Worm (Caenorhabditis elegans) whole organism, early embryonic: ENCODE data around the gene W02G9.3.

Experiments
- B0310.2 ChIP-seq: sonication (generic microtip); optimal IDR thresholded peaks from 2 replicates; lab custom pipeline; 2016; ENCODE audit warnings: mild to moderate bottlenecking, missing genetic modification characterization, missing compliant biosample characterization
- F13C5.2 ChIP-seq: sonication (generic microtip); optimal IDR thresholded peaks from 2 replicates; lab custom pipeline; 2017; ENCODE audit warnings: mild to moderate bottlenecking, missing genetic modification characterization, inconsistent platforms, missing compliant biosample characterization
- aly-1 ChIP-seq: sonication (generic microtip); optimal IDR thresholded peaks from 2 replicates; lab custom pipeline; 2016; ENCODE audit warnings: missing genetic modification characterization, missing compliant biosample characterization
- ama-1 ChIP-seq: fragments of 150-350 bp; optimal IDR thresholded peaks from 2 replicates; lab custom pipeline; 2014
- ceh-13 ChIP-seq: fragments of 200-800 bp; sonication (Bioruptor generic); optimal IDR thresholded peaks from 2 replicates; lab custom pipeline; 2018; ENCODE audit warnings: mild to moderate bottlenecking, missing genetic modification characterization, missing compliant biosample characterization
- ceh-36 ChIP-seq: sonication (generic microtip); optimal IDR thresholded peaks from 2 replicates; lab custom pipeline; 2016; ENCODE audit warnings: missing genetic modification characterization, inconsistent platforms, missing compliant biosample characterization
- ets-7 ChIP-seq: sonication (generic microtip); optimal IDR thresholded peaks from 2 replicates; lab custom pipeline; 2016; ENCODE audit warnings: missing genotype, missing genetic modification characterization, missing compliant biosample characterization
- flt-1 ChIP-seq: fragments of 200-800 bp; sonication (Bioruptor generic); IDR thresholded peaks from 2 replicates; pipeline ENCODE4 v1.3.6; 2022; ENCODE audit warnings: missing genetic modification characterization, missing compliant biosample characterization
- hmbx-1 ChIP-seq: sonication (generic microtip); optimal IDR thresholded peaks from 2 replicates; lab custom pipeline; 2016; ENCODE audit warnings: mild to moderate bottlenecking, missing genetic modification characterization, missing compliant biosample characterization
- hmg-4 ChIP-seq: fragments of 200-800 bp; sonication (Bioruptor generic); optimal IDR thresholded peaks from 2 replicates; lab custom pipeline; 2018; ENCODE audit warnings: mild to moderate bottlenecking, missing genetic modification characterization, missing compliant biosample characterization
- hnd-1 ChIP-seq: sonication (generic microtip); optimal IDR thresholded peaks from 2 replicates; lab custom pipeline; 2016; ENCODE audit warnings: missing genetic modification characterization, missing compliant biosample characterization
- pes-1 ChIP-seq: fragments of 200-800 bp; sonication (Bioruptor generic); IDR thresholded peaks from 2 replicates; pipeline ENCODE4 v1.3.6; 2022; ENCODE audit warnings: missing genetic modification reagents, missing genetic modification characterization, missing compliant biosample characterization
- scrt-1 ChIP-seq: fragments of 200-800 bp; sonication (Bioruptor generic); IDR thresholded peaks from 2 replicates; pipeline ENCODE4 v1.3.6; 2022; ENCODE audit warnings: missing genetic modification characterization, missing compliant biosample characterization
- sea-1 ChIP-seq: fragments of 200-800 bp; sonication (Bioruptor generic); conservative IDR thresholded peaks from 2 replicates; pipeline ENCODE4 v1.3.6; 2022; ENCODE audit warnings: missing genetic modification characterization, missing compliant biosample characterization
- tbx-11 ChIP-seq: fragments of 200-800 bp; sonication (Bioruptor generic); IDR thresholded peaks from 2 replicates; pipeline ENCODE4 v1.3.6; 2022; ENCODE audit warnings: missing genetic modification characterization, missing compliant biosample characterization
- tbx-37 ChIP-seq: fragments of 200-800 bp; sonication (Bioruptor generic); conservative IDR thresholded peaks from 2 replicates; pipeline ENCODE4 v1.3.6; 2022; ENCODE audit warnings: missing genetic modification reagents, missing genetic modification characterization, missing compliant biosample characterization
- tra-4 ChIP-seq: sonication (generic microtip); optimal IDR thresholded peaks from 2 replicates; lab custom pipeline; 2017; ENCODE audit warnings: missing genetic modification characterization, missing compliant biosample characterization

W02G9.3 gene

DNA sequence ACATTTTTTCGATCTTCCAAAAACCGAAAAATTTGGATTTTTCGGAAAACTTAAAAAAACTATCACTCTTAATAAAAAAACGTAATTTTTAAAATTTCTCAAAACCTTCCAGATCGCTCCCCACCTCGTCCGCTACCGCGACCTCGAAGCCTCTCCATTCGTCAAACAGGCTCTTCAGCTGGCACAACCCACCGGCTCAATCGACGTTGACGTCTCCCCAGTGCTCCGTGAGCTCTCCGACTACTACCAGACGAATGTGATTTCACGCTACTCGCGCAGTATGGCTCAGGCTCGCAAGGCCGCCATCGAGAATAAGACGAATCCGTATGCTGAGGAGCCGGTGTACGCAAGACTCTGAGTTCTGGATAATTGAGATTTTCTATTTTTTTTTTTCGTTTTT lies 33.6 kb downstream of the W02G9.3 start:
- TF ChIP-seq hmg-4 (no peak), ets-7 (tag; lab: Kevin White, UChicago) (no peak), F13C5.2 (tag; lab: Kevin White, UChicago) (no peak), hnd-1 (tag; lab: Kevin White, UChicago) (no peak), sea-1 (GFP tag; lab: Robert Waterston, UW) (no peak), tbx-37 (GFP tag; lab: Robert Waterston, UW) (no peak), flt-1 (GFP tag; lab: Robert Waterston, UW) (no peak), B0310.2 (tag; lab: Kevin White, UChicago) (no peak), hmbx-1 (tag; lab: Kevin White, UChicago) (no peak)

DNA sequence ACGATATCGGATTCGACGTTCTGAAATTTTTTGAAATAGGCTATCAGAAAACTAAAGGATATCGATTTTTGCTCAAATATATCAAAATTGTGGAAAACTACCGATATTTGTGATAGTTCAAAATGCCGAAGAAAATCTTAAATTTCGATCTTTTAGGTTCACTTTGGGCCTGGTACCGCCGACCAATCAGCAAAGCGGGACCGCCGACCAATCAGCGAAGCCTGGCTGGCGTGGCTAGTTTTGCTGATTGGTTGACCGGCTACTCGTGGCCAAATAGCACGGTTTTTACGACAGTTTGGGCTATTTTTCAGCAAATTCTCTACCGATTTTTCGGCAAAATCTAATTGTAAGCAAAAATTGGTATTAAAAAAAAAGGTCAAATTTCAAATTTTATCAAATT lies 37.4 kb downstream of the W02G9.3 start:
- TF ChIP-seq tbx-11 (GFP tag; lab: Robert Waterston, UW) = no peak
- TF ChIP-seq sea-1 (GFP tag; lab: Robert Waterston, UW) = no peak
- TF ChIP-seq aly-1 (tag; lab: Kevin White, UChicago) = no peak
- no peak for TF ChIP-seq hmg-4
- no peak for TF ChIP-seq scrt-1 (GFP tag; lab: Robert Waterston, UW)
- no peak for TF ChIP-seq ama-1 (lab: Kevin White, UChicago)
- no peak for TF ChIP-seq pes-1 (GFP tag; lab: Robert Waterston, UW)
- no peak for TF ChIP-seq ceh-13
- no peak for TF ChIP-seq ceh-36 (tag; lab: Kevin White, UChicago)
- no peak for TF ChIP-seq ets-7 (tag; lab: Kevin White, UChicago)
- TF ChIP-seq flt-1 (GFP tag; lab: Robert Waterston, UW) = no peak
- no peak for TF ChIP-seq hmbx-1 (tag; lab: Kevin White, UChicago)
- no peak for TF ChIP-seq B0310.2 (tag; lab: Kevin White, UChicago)

DNA sequence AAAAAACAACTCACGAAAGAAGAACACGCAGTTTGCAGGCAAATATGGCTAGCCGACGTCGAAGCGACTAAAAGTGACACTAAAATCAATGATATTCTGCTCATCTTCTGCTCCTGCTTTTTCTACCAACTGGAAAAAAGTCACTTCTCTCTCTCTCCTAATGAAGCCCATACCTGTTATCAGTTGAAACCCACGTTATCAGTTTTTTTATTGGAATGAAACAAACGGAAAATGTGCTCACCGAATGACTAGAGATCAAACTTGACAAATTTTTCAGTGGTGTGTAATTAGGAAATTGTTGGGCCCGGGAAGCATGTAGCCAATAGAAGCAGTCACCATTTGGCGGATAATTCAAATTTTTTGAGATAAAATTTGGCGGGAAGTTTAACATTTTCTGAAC lies 38.6 kb downstream of the W02G9.3 start, which contains the start of gene C24B9.3:
C24B9.3 (minus strand) TSS at position 171 of the 400 bp plus-strand sequence.
- TF ChIP-seq aly-1 (tag; lab: Kevin White, UChicago) (no peak), hmbx-1 (tag; lab: Kevin White, UChicago) (no peak), B0310.2 (tag; lab: Kevin White, UChicago) (no peak), sea-1 (GFP tag; lab: Robert Waterston, UW) (no peak), scrt-1 (GFP tag; lab: Robert Waterston, UW) (no peak), hmg-4 (no peak), ceh-13 (no peak)

ce11 chrV:2713532-2713931 lies 40.7 kb downstream of the W02G9.3 start, which contains the start of gene srt-28:
srt-28 (minus strand) TSS chrV:2713632.
- no peak for TF ChIP-seq hmbx-1 (tag; lab: Kevin White, UChicago)
- no peak for TF ChIP-seq hmg-4

- TF ChIP-seq sea-1 (GFP tag; lab: Robert Waterston, UW) (0 out of 2 replicates have a peak, but pooled peaks have one; percentile 32), B0310.2 (tag; lab: Kevin White, UChicago) (no peak)
These were observed 44.1 kb downstream of the W02G9.3 start for ce11 chrV:2716933-2717332.

DNA sequence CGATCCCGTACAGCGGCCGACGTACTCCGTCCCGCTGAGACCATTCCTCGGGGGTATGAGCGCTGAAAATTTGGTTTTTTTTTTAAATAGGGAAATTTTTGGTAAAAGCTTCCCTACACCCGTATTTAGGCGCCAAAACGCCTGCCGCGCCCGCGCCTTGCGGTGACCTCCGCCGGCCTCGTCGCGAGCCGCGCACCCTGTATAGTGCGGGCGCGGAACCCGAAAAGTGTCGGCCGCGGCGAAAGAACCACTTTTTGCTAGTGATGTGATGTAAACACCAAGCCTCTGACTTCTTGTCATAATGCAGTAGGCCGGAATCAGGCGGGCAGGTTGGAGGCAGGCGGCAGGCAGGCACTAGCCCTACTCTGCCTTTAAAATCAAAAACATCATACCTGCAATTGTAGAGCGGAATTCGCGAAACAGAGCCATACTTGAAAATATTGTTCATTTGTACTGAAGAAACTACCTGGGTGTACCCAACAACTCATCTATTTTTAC lies 46.0 kb downstream of the W02G9.3 start, which contains the start of gene srt-29:
srt-29 (minus strand) TSS at position 448 of the 498 bp plus-strand sequence.
- no peak for TF ChIP-seq ama-1 (lab: Kevin White, UChicago)

DNA sequence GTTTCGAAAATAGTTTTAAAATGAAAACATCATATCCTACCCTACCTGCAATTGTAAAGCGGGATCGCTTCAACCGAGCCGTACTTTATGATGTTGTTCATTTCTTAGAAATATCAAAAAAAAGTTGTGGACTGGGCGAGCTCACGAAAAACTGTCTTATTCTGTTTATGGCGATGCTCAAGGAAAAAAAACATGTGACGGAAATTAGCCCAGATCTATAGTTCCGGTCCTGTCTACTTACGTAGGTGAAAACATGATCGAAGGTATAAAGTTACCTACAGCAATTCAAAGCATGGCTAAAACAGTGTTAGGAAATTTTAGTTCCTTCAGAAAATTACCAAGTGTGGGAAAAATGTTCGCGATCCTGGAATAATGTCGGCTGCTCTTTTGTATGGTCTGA lies 48.0 kb downstream of the W02G9.3 start, which contains the start of gene srt-27:
srt-27 (minus strand) TSS at position 101 of the 400 bp plus-strand sequence.
- TF ChIP-seq ama-1 (lab: Kevin White, UChicago) (no peak), hmg-4 (no peak), ets-7 (tag; lab: Kevin White, UChicago) (no peak), pes-1 (GFP tag; lab: Robert Waterston, UW) (no peak), tra-4 (tag; lab: Kevin White, UChicago) (no peak), tbx-11 (GFP tag; lab: Robert Waterston, UW) (no peak), tbx-37 (GFP tag; lab: Robert Waterston, UW) (no peak), hnd-1 (tag; lab: Kevin White, UChicago) (no peak)

- TF ChIP-seq F13C5.2 (tag; lab: Kevin White, UChicago) = no peak
- TF ChIP-seq ama-1 (lab: Kevin White, UChicago) = no peak
- TF ChIP-seq hmg-4 = no peak
- TF ChIP-seq ceh-36 (tag; lab: Kevin White, UChicago) = no peak
- TF ChIP-seq scrt-1 (GFP tag; lab: Robert Waterston, UW) = no peak
- TF ChIP-seq ets-7 (tag; lab: Kevin White, UChicago) = no peak
- no peak for TF ChIP-seq tbx-11 (GFP tag; lab: Robert Waterston, UW)
- no peak for TF ChIP-seq sea-1 (GFP tag; lab: Robert Waterston, UW)
- TF ChIP-seq hmbx-1 (tag; lab: Kevin White, UChicago) = no peak
- TF ChIP-seq aly-1 (tag; lab: Kevin White, UChicago) = no peak
These were observed 49.8 kb downstream of the W02G9.3 start, which contains the start of gene srg-60 for ce11 chrV:2722555-2722954. srg-60 (minus strand) TSS chrV:2722655.
